Worm (Caenorhabditis elegans): ENCODE measurements around the gene lap-2.

DNA sequence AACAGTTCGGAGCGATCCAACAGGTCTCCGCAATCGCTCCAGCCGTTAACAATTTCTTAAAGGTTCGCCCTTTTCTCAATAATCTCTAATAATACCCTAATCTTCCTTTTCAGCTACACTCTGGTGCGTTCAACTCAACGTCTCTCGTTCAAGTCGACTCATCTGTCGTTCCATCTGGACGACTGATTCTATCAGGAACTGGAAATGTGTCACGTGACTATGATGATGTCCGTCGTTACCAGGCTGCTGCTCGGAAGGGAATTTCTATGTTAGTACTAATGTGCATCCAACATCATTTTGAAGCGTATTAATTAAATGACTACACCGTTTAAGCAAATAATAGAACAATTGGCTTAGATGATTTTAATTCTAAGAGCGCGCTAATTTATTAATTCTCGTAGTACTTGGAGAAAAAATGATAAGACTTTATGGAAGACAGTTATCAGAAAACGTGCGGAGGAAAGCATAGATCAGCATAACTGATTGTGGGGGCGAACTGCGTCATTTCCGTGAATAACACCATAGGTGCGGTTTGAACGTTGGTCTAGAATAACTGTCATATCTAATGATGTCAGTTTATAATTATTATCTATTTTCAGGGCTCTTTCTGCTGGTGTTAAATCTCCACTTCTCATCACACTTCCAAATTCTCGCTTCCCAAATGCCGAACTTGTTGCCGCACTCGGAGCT is 465 bp downstream of the lap-2 start:
- TF ChIP-seq ama-1 (optimal IDR thresholded peaks at IDR 0.05) (no peak), ama-1 (GFP tag; optimal IDR thresholded peaks at IDR 0.05) (no peak), D2030.7 (GFP tag; IDR thresholded peaks at IDR 0.05) (no peak), hmg-1.2 (GFP tag; IDR thresholded peaks at IDR 0.05) (no peak), rpc-1 (optimal IDR thresholded peaks at IDR 0.05) (no peak), rpc-1 (tag; optimal IDR thresholded peaks at IDR 0.05) (no peak), C06A6.2 (GFP tag; conservative IDR thresholded peaks at IDR 0.05) (no peak), let-607 (tag; optimal IDR thresholded peaks at IDR 0.05) (no peak), Y95B8A.8 (GFP tag; IDR thresholded peaks at IDR 0.05) (no peak)

Data from whole organism, young adult.